Worm (Caenorhabditis elegans) whole organism, L4 larva: ENCODE data around the gene ZK938.10.

Source experiments
- F10B5.3 ChIP-seq: sonication (generic microtip); optimal IDR thresholded peaks from 2 replicates; lab custom pipeline; 2016; ENCODE audit warnings: mild to moderate bottlenecking, missing genetic modification characterization, missing compliant biosample characterization
- F37D6.2 ChIP-seq: sonication (generic microtip); optimal IDR thresholded peaks from 2 replicates; lab custom pipeline; 2016; ENCODE audit warnings: mild to moderate bottlenecking, missing genetic modification characterization, missing compliant biosample characterization
- T26A8.4 ChIP-seq: fragments of 200-800 bp; sonication (Bioruptor generic); IDR thresholded peaks from 2 replicates; pipeline ENCODE4 v1.3.6; 2022; ENCODE audit warnings: missing genetic modification characterization, missing compliant biosample characterization
- Y5F2A.4 ChIP-seq: fragments of 200-800 bp; sonication (Bioruptor generic); optimal IDR thresholded peaks from 2 replicates; lab custom pipeline; 2018; ENCODE audit warnings: mild to moderate bottlenecking, missing genetic modification characterization, missing compliant biosample characterization
- arid-1 ChIP-seq: fragments of 200-800 bp; sonication (Bioruptor generic); conservative IDR thresholded peaks from 2 replicates; pipeline ENCODE4 v1.3.6; 2022; ENCODE audit warnings: missing genetic modification reagents, missing genetic modification characterization, missing compliant biosample characterization
- attf-4 ChIP-seq: sonication (generic microtip); optimal IDR thresholded peaks from 3 replicates; lab custom pipeline; 2017; ENCODE audit warnings: missing biosample characterization, missing genetic modification characterization
- ceh-62 ChIP-seq: sonication (generic microtip); optimal IDR thresholded peaks from 2 replicates; lab custom pipeline; 2017; ENCODE audit warnings: missing biosample characterization, missing genetic modification characterization
- ceh-82 ChIP-seq: sonication (generic microtip); optimal IDR thresholded peaks from 2 replicates; lab custom pipeline; 2017; ENCODE audit warnings: missing biosample characterization, missing genetic modification characterization
- dmd-6 ChIP-seq: fragments of 200-800 bp; sonication (Bioruptor generic); IDR thresholded peaks from 2 replicates; pipeline ENCODE4 v1.3.6; 2022; ENCODE audit warnings: missing genetic modification reagents, missing genetic modification characterization, missing compliant biosample characterization
- fkh-10 ChIP-seq: fragments of 150-350 bp; optimal IDR thresholded peaks from 2 replicates; lab custom pipeline; 2014; ENCODE audit warnings: missing biosample characterization, missing genetic modification reagents, missing genetic modification characterization
- gei-8 ChIP-seq: fragments of 200-800 bp; sonication (Bioruptor generic); optimal IDR thresholded peaks from 2 replicates; lab custom pipeline; 2018; ENCODE audit warnings: mild to moderate bottlenecking, missing genetic modification characterization, missing compliant biosample characterization
- hlh-11 ChIP-seq: fragments of 200-800 bp; sonication (Bioruptor generic); optimal IDR thresholded peaks from 2 replicates; lab custom pipeline; 2018; ENCODE audit warnings: mild to moderate bottlenecking, missing genetic modification characterization, missing compliant biosample characterization
- jun-1 ChIP-seq: fragments of 150-350 bp; optimal IDR thresholded peaks from 2 replicates; lab custom pipeline; 2014; ENCODE audit warnings: missing biosample characterization, missing genetic modification reagents, missing genetic modification characterization
- lin-1 ChIP-seq: fragments of 200-800 bp; sonication (Bioruptor generic); IDR thresholded peaks from 2 replicates; pipeline ENCODE4 v1.3.6; 2022; ENCODE audit warnings: missing genetic modification reagents, missing genetic modification characterization, missing compliant biosample characterization
- lin-13 ChIP-seq: fragments of 150-350 bp; optimal IDR thresholded peaks from 2 replicates; lab custom pipeline; 2014; ENCODE audit warnings: missing biosample characterization, missing genetic modification reagents, missing genetic modification characterization
- lin-15B ChIP-seq: fragments of 150-350 bp; sonication (generic microtip); optimal IDR thresholded peaks from 3 replicates; lab custom pipeline; 2014; ENCODE audit warnings: missing biosample characterization, missing genetic modification characterization
- lin-39 ChIP-seq: fragments of 150-350 bp; optimal IDR thresholded peaks from 2 replicates; lab custom pipeline; 2014; ENCODE audit warnings: missing biosample characterization, missing genetic modification reagents, missing genetic modification characterization
- mes-2 ChIP-seq: sonication (generic microtip); optimal IDR thresholded peaks from 2 replicates; lab custom pipeline; 2016; ENCODE audit warnings: missing genotype, mild to moderate bottlenecking, missing genetic modification characterization, missing compliant biosample characterization; ENCODE audit not compliant: poor library complexity, severe bottlenecking
- nhr-102 ChIP-seq: sonication (generic microtip); optimal IDR thresholded peaks from 2 replicates; lab custom pipeline; 2016; ENCODE audit warnings: mild to moderate bottlenecking, missing genetic modification characterization, moderate library complexity, missing compliant biosample characterization
- nhr-25 ChIP-seq: sonication (generic microtip); optimal IDR thresholded peaks from 2 replicates; lab custom pipeline; 2017; ENCODE audit warnings: missing genetic modification characterization, mild to moderate bottlenecking, missing compliant biosample characterization, antibody characterized with exemption, moderate library complexity, borderline replicate concordance; ENCODE audit not compliant: insufficient read depth
- nhr-41 ChIP-seq: fragments of 200-800 bp; sonication (Bioruptor generic); IDR thresholded peaks from 2 replicates; pipeline ENCODE4 v1.3.6; 2022; ENCODE audit warnings: missing genetic modification reagents, missing genetic modification characterization, missing compliant biosample characterization
- nhr-48 ChIP-seq: sonication (generic microtip); optimal IDR thresholded peaks from 2 replicates; lab custom pipeline; 2016; ENCODE audit warnings: mild to moderate bottlenecking, missing genetic modification characterization, missing compliant biosample characterization
- nhr-76 ChIP-seq: fragments of 150-350 bp; optimal IDR thresholded peaks from 2 replicates; lab custom pipeline; 2014; ENCODE audit warnings: missing biosample characterization, missing genetic modification characterization
- pha-4 ChIP-seq, 2 experiments: fragments of 150-350 bp in 1 of 2; fragments of 200-800 bp in 1 of 2; sonication (Bioruptor generic) in 1 of 2; IDR thresholded peaks in 1 of 2; optimal IDR thresholded peaks in 1 of 2; 2 replicates each; pipeline versions ENCODE4 v1.3.6 to Lab custom; 2014 to 2022; ENCODE audit warnings: missing genetic modification characterization in 2 of 2, missing genetic modification reagents in 2 of 2, missing biosample characterization in 1 of 2, missing compliant biosample characterization in 1 of 2
- php-3 ChIP-seq: fragments of 200-800 bp; sonication (Bioruptor generic); IDR thresholded peaks from 2 replicates; pipeline ENCODE4 v1.3.6; 2022; ENCODE audit warnings: missing genetic modification reagents, missing genetic modification characterization, missing compliant biosample characterization
- skn-1 ChIP-seq: fragments of 150-350 bp; optimal IDR thresholded peaks from 2 replicates; lab custom pipeline; 2014; ENCODE audit warnings: missing biosample characterization, missing genetic modification characterization
- spr-1 ChIP-seq: sonication (generic microtip); optimal IDR thresholded peaks from 2 replicates; lab custom pipeline; 2016; ENCODE audit warnings: mild to moderate bottlenecking, missing genetic modification characterization, missing compliant biosample characterization
- tag-97 ChIP-seq: fragments of 200-800 bp; sonication (Bioruptor generic); IDR thresholded peaks from 2 replicates; pipeline ENCODE4 v1.3.6; 2022; ENCODE audit warnings: missing genetic modification characterization, missing compliant biosample characterization
- tra-1 ChIP-seq: fragments of 200-800 bp; sonication (Bioruptor generic); IDR thresholded peaks from 2 replicates; pipeline ENCODE4 v1.3.6; 2022; ENCODE audit warnings: missing genetic modification reagents, missing genetic modification characterization, missing compliant biosample characterization
- vab-7 ChIP-seq: fragments of 200-800 bp; sonication (Bioruptor generic); IDR thresholded peaks from 2 replicates; pipeline ENCODE4 v1.3.6; 2022; ENCODE audit warnings: missing genetic modification reagents, missing genetic modification characterization, missing compliant biosample characterization
- zip-2 ChIP-seq: fragments of 150-350 bp; optimal IDR thresholded peaks from 2 replicates; lab custom pipeline; 2014; ENCODE audit warnings: missing biosample characterization, missing genetic modification characterization

Gene ZK938.10

DNA sequence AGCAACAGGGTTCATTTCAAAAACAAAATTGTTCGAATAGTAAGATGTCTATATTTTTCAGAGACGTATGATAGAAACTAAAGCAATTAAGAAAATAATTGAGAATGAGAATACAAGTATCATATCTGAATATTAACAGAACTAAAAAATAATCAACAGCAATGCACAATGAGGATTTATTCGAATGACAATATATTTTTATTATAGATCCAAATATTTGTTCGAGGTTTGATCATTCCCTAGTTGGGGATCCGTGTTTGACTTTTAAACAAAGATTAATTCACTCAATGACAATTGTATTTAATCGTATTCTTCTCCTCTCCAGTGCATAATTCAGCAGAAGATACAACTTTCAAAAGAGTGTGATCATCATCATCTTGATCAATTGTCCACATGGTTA is 11.3 kb upstream of the ZK938.10 start, which contains the start of gene C08H9.18:
Gene C08H9.18 (minus strand): TSS at position 101 of the 400 bp plus-strand sequence.
- no peak for TF ChIP-seq attf-4
- TF ChIP-seq spr-1 (tag; lab: Kevin White, UChicago) = no peak
- TF ChIP-seq fkh-10 (GFP tag; lab: Kevin White, UChicago) = no peak
- TF ChIP-seq tra-1 (GFP tag; lab: Robert Waterston, UW) = no peak
- TF ChIP-seq skn-1 (tag; lab: Kevin White, UChicago) = no peak
- TF ChIP-seq lin-39 = no peak
- TF ChIP-seq arid-1 (GFP tag; lab: Robert Waterston, UW) = no peak
- TF ChIP-seq ceh-62 (tag; lab: Kevin White, UChicago) = no peak
- no peak for TF ChIP-seq tag-97

DNA sequence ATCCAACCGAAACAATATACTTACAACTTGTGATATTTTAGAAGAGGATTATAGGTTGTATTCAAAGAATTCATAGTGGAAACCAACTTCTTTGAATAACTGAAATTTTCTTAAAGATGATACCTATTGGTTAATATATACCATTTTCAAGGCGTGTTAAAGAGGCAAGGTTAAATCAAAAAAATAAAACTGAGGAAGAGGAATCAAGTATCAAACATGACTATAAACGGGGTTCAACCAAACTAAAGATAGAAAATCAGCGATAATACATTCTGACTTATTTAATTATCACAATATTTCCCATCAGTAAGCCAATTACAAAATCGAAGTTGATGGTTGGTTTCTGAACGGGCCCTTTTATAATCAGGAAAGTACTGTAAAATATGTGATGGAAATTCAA is 10.5 kb upstream of the ZK938.10 start, which contains the start of gene chil-3:
Gene chil-3 (minus strand): TSS at position 101 of the 400 bp plus-strand sequence.
- TF ChIP-seq nhr-48 = no peak
- no peak for TF ChIP-seq arid-1 (GFP tag; lab: Robert Waterston, UW)
- TF ChIP-seq tra-1 (GFP tag; lab: Robert Waterston, UW) = no peak

DNA sequence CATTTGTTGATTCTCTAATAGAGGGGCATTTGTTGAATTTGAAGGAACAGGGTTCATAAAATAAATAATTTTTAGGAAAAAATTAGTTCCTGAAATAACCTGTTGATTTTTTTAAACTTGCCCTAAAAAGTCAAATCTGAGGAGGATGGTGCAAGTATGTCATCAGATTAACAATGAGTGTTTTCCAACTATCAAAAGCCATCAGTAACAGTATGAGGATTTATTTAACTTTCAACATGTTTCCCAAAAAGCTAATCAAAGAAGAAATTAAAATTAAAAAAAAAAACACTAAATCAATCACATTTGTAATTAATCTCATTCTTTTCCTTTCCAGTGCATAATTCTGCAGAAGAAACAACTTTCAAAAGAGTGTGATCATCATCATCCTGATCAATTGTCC is 8.7 kb upstream of the ZK938.10 start, which contains the start of gene chil-5:
Gene chil-5 (minus strand): TSS at position 101 of the 400 bp plus-strand sequence.
- TF ChIP-seq ceh-82 = no peak
- TF ChIP-seq mes-2 (tag; lab: Kevin White, UChicago) = no peak
- TF ChIP-seq Y5F2A.4 (GFP tag; lab: Kevin White, UChicago) = no peak
- TF ChIP-seq zip-2 (tag; lab: Kevin White, UChicago) = no peak
- no peak for TF ChIP-seq F37D6.2 (tag; lab: Kevin White, UChicago)
- no peak for TF ChIP-seq lin-15B (tag; lab: Kevin White, UChicago)
- TF ChIP-seq nhr-102 (tag; lab: Kevin White, UChicago) = no peak
- no peak for TF ChIP-seq T26A8.4 (GFP tag; lab: Robert Waterston, UW)
- no peak for TF ChIP-seq nhr-48
- no peak for TF ChIP-seq jun-1
- TF ChIP-seq pha-4 (GFP tag; IDR thresholded peaks at IDR 0.05; lab: Robert Waterston, UW) = no peak
- TF ChIP-seq pha-4 (tag; optimal IDR thresholded peaks at IDR 0.05; lab: Kevin White, UChicago) = no peak
- TF ChIP-seq gei-8 = no peak

DNA sequence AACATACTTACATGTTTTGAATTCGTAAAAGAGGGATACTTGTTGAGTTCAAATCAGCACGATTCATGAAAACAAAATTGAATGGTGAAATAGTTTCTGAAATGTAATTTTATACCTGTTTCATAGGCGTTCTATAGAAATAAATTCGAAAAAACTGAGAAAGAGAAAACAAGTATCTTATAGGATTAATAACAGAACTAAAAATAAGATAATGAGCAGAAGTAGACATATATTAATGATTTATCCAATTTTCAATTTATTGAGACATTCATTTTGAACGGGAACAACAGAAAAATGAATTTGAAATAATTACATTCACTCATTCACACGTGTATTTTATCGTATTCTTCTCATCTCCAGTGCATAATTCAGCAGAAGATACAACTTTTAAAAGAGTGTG is 6.9 kb upstream of the ZK938.10 start, which contains the start of gene chil-6:
Gene chil-6 (minus strand): TSS at position 101 of the 400 bp plus-strand sequence.
- TF ChIP-seq tra-1 (GFP tag; lab: Robert Waterston, UW) = no peak
- no peak for TF ChIP-seq vab-7
- no peak for TF ChIP-seq dmd-6
- TF ChIP-seq lin-1 (GFP tag; lab: Robert Waterston, UW) = no peak
- no peak for TF ChIP-seq nhr-25 (tag; lab: Kevin White, UChicago)
- no peak for TF ChIP-seq fkh-10 (GFP tag; lab: Kevin White, UChicago)
- no peak for TF ChIP-seq ceh-82
- TF ChIP-seq php-3 (GFP tag; lab: Robert Waterston, UW) = no peak
- TF ChIP-seq nhr-76 = no peak
- no peak for TF ChIP-seq nhr-41
- no peak for TF ChIP-seq zip-2 (tag; lab: Kevin White, UChicago)
- TF ChIP-seq skn-1 (tag; lab: Kevin White, UChicago) = no peak
- TF ChIP-seq attf-4 = no peak
- TF ChIP-seq hlh-11 (tag; lab: Kevin White, UChicago) = no peak
- TF ChIP-seq F10B5.3 (tag; lab: Kevin White, UChicago) = no peak

DNA sequence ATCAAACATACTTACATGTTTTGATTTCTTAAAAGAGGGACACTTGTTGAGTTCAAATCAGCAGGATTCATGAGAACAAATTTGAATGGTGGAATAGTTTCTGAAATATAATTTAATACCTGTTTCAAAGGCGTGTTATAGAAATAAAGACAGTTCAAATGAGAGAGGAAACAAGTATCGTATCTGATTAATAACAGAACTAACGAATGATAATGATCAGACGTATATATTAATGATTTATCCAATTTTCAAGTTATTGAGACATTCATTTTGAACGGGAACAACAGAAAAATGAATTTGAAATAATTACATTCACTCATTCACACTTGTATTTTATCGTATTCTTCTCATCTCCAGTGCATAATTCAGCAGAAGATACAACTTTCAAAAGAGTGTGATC is 4.8 kb upstream of the ZK938.10 start, which contains the start of gene chil-4:
Gene chil-4 (minus strand): TSS at position 101 of the 400 bp plus-strand sequence.
- no peak for TF ChIP-seq lin-13
